Fruit fly (Drosophila melanogaster) whole organism, embryonic: ENCODE results near the gene UbcE2H.
A peak's percentile ranks its signal among the peaks of the same experiment; 100 is the strongest.

Experiments
- Ada2b ChIP-seq: fragments of 200-800 bp; sonication (Bioruptor generic); IDR thresholded peaks from 2 replicates; pipeline ENCODE4 v1.3.6; 2022; ENCODE audit warnings: missing biosample characterization, missing genetic modification characterization
- Antp ChIP-seq: fragments of 200-800 bp; sonication (Bioruptor generic); optimal IDR thresholded peaks from 3 replicates; lab custom pipeline; 2016; ENCODE audit warnings: missing biosample characterization, missing genetic modification characterization
- Atf6 ChIP-seq: fragments of 200-800 bp; sonication (Bioruptor generic); IDR thresholded peaks from 2 replicates; pipeline ENCODE4 v1.3.6; 2022; ENCODE audit warnings: missing biosample characterization, missing genetic modification characterization
- Awh ChIP-seq: fragments of 200-800 bp; sonication (Bioruptor generic); IDR thresholded peaks from 2 replicates; pipeline ENCODE4, ENCODE4 v1.3.6; 2022; ENCODE audit warnings: missing biosample characterization, missing genetic modification characterization
- CG10462 ChIP-seq: fragments of 200-800 bp; sonication (Bioruptor generic); optimal IDR thresholded peaks from 2 replicates; lab custom pipeline; 2016; ENCODE audit warnings: missing biosample characterization, missing genetic modification characterization
- CG10654 ChIP-seq: fragments of 200-800 bp; sonication (Bioruptor generic); optimal IDR thresholded peaks from 2 replicates; lab custom pipeline; 2016; ENCODE audit warnings: missing biosample characterization, missing genetic modification characterization
- CG12071 ChIP-seq: fragments of 200-800 bp; sonication (Bioruptor generic); optimal IDR thresholded peaks from 3 replicates; lab custom pipeline; 2018; ENCODE audit warnings: missing biosample characterization, mild to moderate bottlenecking, missing genetic modification characterization
- CG12155 ChIP-seq: fragments of 200-800 bp; sonication (Bioruptor generic); optimal IDR thresholded peaks from 3 replicates; lab custom pipeline; 2016; ENCODE audit warnings: missing biosample characterization, missing genetic modification characterization
- CG13424 ChIP-seq: fragments of 200-800 bp; sonication (Bioruptor generic); optimal IDR thresholded peaks from 2 replicates; lab custom pipeline; 2019; ENCODE audit warnings: missing biosample characterization, mild to moderate bottlenecking, missing genetic modification characterization, moderate library complexity
- CG13775 ChIP-seq: fragments of 200-800 bp; sonication (Bioruptor generic); optimal IDR thresholded peaks from 3 replicates; lab custom pipeline; 2017; ENCODE audit warnings: missing biosample characterization, mild to moderate bottlenecking, missing genetic modification characterization
- CG1647 ChIP-seq: fragments of 200-800 bp; sonication (Bioruptor generic); optimal IDR thresholded peaks from 3 replicates; lab custom pipeline; 2016; ENCODE audit warnings: missing biosample characterization, missing genetic modification characterization
- CG1832 ChIP-seq: fragments of 200-800 bp; sonication (Bioruptor generic); optimal IDR thresholded peaks from 2 replicates; lab custom pipeline; 2017; ENCODE audit warnings: missing biosample characterization, mild to moderate bottlenecking, missing genetic modification characterization, inconsistent platforms
- CG18476 ChIP-seq: fragments of 200-800 bp; sonication (Bioruptor generic); optimal IDR thresholded peaks from 2 replicates; lab custom pipeline; 2016; ENCODE audit warnings: missing biosample characterization, mild to moderate bottlenecking, missing genetic modification characterization
- CG2712 ChIP-seq: fragments of 200-800 bp; optimal IDR thresholded peaks from 3 replicates; lab custom pipeline; 2019; ENCODE audit warnings: missing biosample characterization, mild to moderate bottlenecking, missing genetic modification characterization, moderate library complexity
- CG2875 ChIP-seq: fragments of 200-800 bp; sonication (Bioruptor generic); optimal IDR thresholded peaks from 2 replicates; lab custom pipeline; 2017; ENCODE audit warnings: missing biosample characterization, mild to moderate bottlenecking, missing genetic modification characterization, missing genetic modification reagents
- CG30020 ChIP-seq: fragments of 200-800 bp; optimal IDR thresholded peaks from 2 replicates; lab custom pipeline; 2019; ENCODE audit warnings: missing biosample characterization, mild to moderate bottlenecking, missing genetic modification characterization, moderate library complexity
- CG31441 ChIP-seq: fragments of 200-800 bp; sonication (Bioruptor generic); IDR thresholded peaks from 2 replicates; pipeline ENCODE4 v1.3.6; 2022; ENCODE audit warnings: missing biosample characterization, missing genetic modification characterization
- CG4730 ChIP-seq: fragments of 200-800 bp; sonication (Bioruptor generic); IDR thresholded peaks from 2 replicates; pipeline ENCODE4 v1.3.6; 2022; ENCODE audit warnings: missing biosample characterization, missing genetic modification characterization
- CG5245 ChIP-seq: fragments of 200-800 bp; sonication (Bioruptor generic); optimal IDR thresholded peaks from 3 replicates; lab custom pipeline; 2016; ENCODE audit warnings: missing biosample characterization, missing genetic modification characterization
- CG9215 ChIP-seq: fragments of 200-800 bp; sonication (Bioruptor generic); IDR thresholded peaks from 2 replicates; pipeline ENCODE4 v1.3.6; 2022; ENCODE audit warnings: missing biosample characterization, missing genetic modification characterization
- CG9609 ChIP-seq: fragments of 200-800 bp; sonication (Bioruptor generic); optimal IDR thresholded peaks from 3 replicates; lab custom pipeline; 2016; ENCODE audit warnings: missing biosample characterization, missing genetic modification characterization
- D19A ChIP-seq: fragments of 200-800 bp; optimal IDR thresholded peaks from 3 replicates; lab custom pipeline; 2019; ENCODE audit warnings: missing biosample characterization, mild to moderate bottlenecking, missing genetic modification characterization, moderate library complexity
- E2f2 ChIP-seq: fragments of 200-800 bp; sonication (Bioruptor generic); IDR thresholded peaks from 2 replicates; pipeline ENCODE4 v1.3.6; 2022; ENCODE audit warnings: missing biosample characterization, missing genetic modification characterization
- ERR ChIP-seq: fragments of 200-800 bp; sonication (Bioruptor generic); optimal IDR thresholded peaks from 2 replicates; lab custom pipeline; 2016; ENCODE audit warnings: missing biosample characterization, missing genetic modification characterization
- Hey ChIP-seq: fragments of 200-800 bp; sonication (Bioruptor generic); optimal IDR thresholded peaks from 3 replicates; lab custom pipeline; 2018; ENCODE audit warnings: missing biosample characterization, mild to moderate bottlenecking, missing genetic modification characterization
- Hr51 ChIP-seq, 2 experiments: fragments of 200-800 bp; sonication (Bioruptor generic); optimal IDR thresholded peaks; 2 replicates in 1 of 2; 3 replicates in 1 of 2; lab custom pipeline; 2016 to 2018; ENCODE audit warnings: missing biosample characterization in 2 of 2, missing genetic modification characterization in 2 of 2, mild to moderate bottlenecking in 1 of 2, moderate library complexity in 1 of 2
- Lhr ChIP-seq: fragments of 200-800 bp; sonication (Bioruptor generic); optimal IDR thresholded peaks from 3 replicates; lab custom pipeline; 2017; ENCODE audit warnings: mild to moderate bottlenecking, missing biosample characterization, missing genetic modification reagents, missing genetic modification characterization
- MBD-R2 ChIP-seq: fragments of 200-800 bp; sonication (Bioruptor generic); IDR thresholded peaks from 2 replicates; pipeline ENCODE4 v1.3.6; 2022; ENCODE audit warnings: missing biosample characterization, missing genetic modification characterization
- Oaz ChIP-seq: fragments of 200-800 bp; sonication (Bioruptor generic); IDR thresholded peaks from 2 replicates; pipeline ENCODE4 v1.3.6; 2022; ENCODE audit warnings: missing biosample characterization, missing genetic modification characterization
- chn ChIP-seq: fragments of 200-800 bp; sonication (Bioruptor generic); optimal IDR thresholded peaks from 2 replicates; lab custom pipeline; 2016; ENCODE audit warnings: missing biosample characterization, missing genetic modification characterization
- disco-r ChIP-seq: fragments of 200-800 bp; sonication (Bioruptor generic); optimal IDR thresholded peaks from 2 replicates; lab custom pipeline; 2016; ENCODE audit warnings: missing biosample characterization, missing genetic modification characterization
- dpn ChIP-seq, 2 experiments: fragments of 200-800 bp; sonication (Bioruptor generic); optimal IDR thresholded peaks; 3 replicates each; lab custom pipeline; 2016; ENCODE audit warnings: missing biosample characterization in 2 of 2, missing genetic modification characterization in 2 of 2
- grau ChIP-seq: fragments of 200-800 bp; optimal IDR thresholded peaks from 3 replicates; lab custom pipeline; 2019; ENCODE audit warnings: missing biosample characterization, mild to moderate bottlenecking, missing genetic modification characterization, moderate library complexity
- hkb ChIP-seq, 2 experiments: fragments of 200-800 bp in 1 of 2; fragments of >200 bp in 1 of 2; sonication (Bioruptor generic) in 1 of 2; IDR thresholded peaks in 1 of 2; optimal IDR thresholded peaks in 1 of 2; 2 replicates each; pipeline versions ENCODE4 v1.3.6 to Lab custom; 2017 to 2022; ENCODE audit warnings: missing biosample characterization in 1 of 2, missing genetic modification characterization in 1 of 2
- ind ChIP-seq: fragments of 200-800 bp; sonication (Bioruptor generic); optimal IDR thresholded peaks from 3 replicates; lab custom pipeline; 2016; ENCODE audit warnings: missing biosample characterization, missing genetic modification characterization
- lab ChIP-seq: fragments of 200-800 bp; sonication (Bioruptor generic); optimal IDR thresholded peaks from 3 replicates; lab custom pipeline; 2017; ENCODE audit warnings: missing biosample characterization, missing genetic modification characterization, mild to moderate bottlenecking, moderate library complexity, missing genetic modification reagents
- lmd ChIP-seq: fragments of 200-800 bp; sonication (Bioruptor generic); IDR thresholded peaks from 2 replicates; pipeline ENCODE4 v1.3.6; 2022; ENCODE audit warnings: missing biosample characterization, missing genetic modification characterization
- lola ChIP-seq, 3 experiments: fragments of >200 bp in 2 of 3; fragments of 200-800 bp in 1 of 3; sonication (Bioruptor generic) in 1 of 3; optimal IDR thresholded peaks; 2 replicates each; lab custom pipeline; 2017 to 2019; ENCODE audit warnings: missing biosample characterization in 3 of 3, missing genetic modification characterization in 3 of 3, mild to moderate bottlenecking in 1 of 3, moderate library complexity in 1 of 3
- otp ChIP-seq: fragments of 200-800 bp; sonication (Bioruptor generic); IDR thresholded peaks from 3 replicates; pipeline ENCODE4, ENCODE4 v1.3.6; 2022; ENCODE audit warnings: missing biosample characterization, missing genetic modification characterization
- pum ChIP-seq: fragments of 200-800 bp; sonication (Bioruptor generic); optimal IDR thresholded peaks from 2 replicates; lab custom pipeline; 2016; ENCODE audit warnings: missing biosample characterization, missing genetic modification characterization
- row ChIP-seq: fragments of 200-800 bp; sonication (Bioruptor generic); IDR thresholded peaks from 3 replicates; pipeline ENCODE4 v1.3.6; 2022; ENCODE audit warnings: missing biosample characterization, missing genetic modification characterization
- run ChIP-seq: fragments of 200-800 bp; sonication (Bioruptor generic); optimal IDR thresholded peaks from 3 replicates; lab custom pipeline; 2018; ENCODE audit warnings: missing biosample characterization, mild to moderate bottlenecking, missing genetic modification characterization
- salm ChIP-seq: fragments of 200-800 bp; sonication (Bioruptor generic); optimal IDR thresholded peaks from 2 replicates; lab custom pipeline; 2018; ENCODE audit warnings: missing biosample characterization, mild to moderate bottlenecking, missing genetic modification characterization
- sc ChIP-seq, 3 experiments: fragments of >200 bp in 2 of 3; fragments of 200-800 bp in 1 of 3; sonication (Bioruptor generic) in 1 of 3; optimal IDR thresholded peaks; 2 replicates in 2 of 3; 3 replicates in 1 of 3; lab custom pipeline; 2017; ENCODE audit warnings: mild to moderate bottlenecking in 1 of 3, missing biosample characterization in 1 of 3, missing genetic modification characterization in 1 of 3, missing genetic modification reagents in 1 of 3
- shn ChIP-seq: fragments of 200-800 bp; sonication (Bioruptor generic); optimal IDR thresholded peaks from 3 replicates; lab custom pipeline; 2016; ENCODE audit warnings: missing biosample characterization, missing genetic modification characterization
- tgo ChIP-seq: fragments of 200-800 bp; sonication (Bioruptor generic); IDR thresholded peaks from 3 replicates; pipeline ENCODE4 v1.3.6; 2022; ENCODE audit warnings: missing biosample characterization, missing genetic modification characterization
- tx ChIP-seq: fragments of 200-800 bp; sonication (Bioruptor generic); optimal IDR thresholded peaks from 2 replicates; lab custom pipeline; 2016; ENCODE audit warnings: missing biosample characterization, missing genetic modification characterization
- wek ChIP-seq: fragments of 200-800 bp; sonication (Bioruptor generic); optimal IDR thresholded peaks from 3 replicates; lab custom pipeline; 2018; ENCODE audit warnings: missing biosample characterization, mild to moderate bottlenecking, missing genetic modification characterization, moderate library complexity

UbcE2H gene

dm6 chrX:8128133-8128532 is 34.3 kb upstream of the UbcE2H start (continued):
- TF ChIP-seq wek (GFP tag; lab: Kevin White, UChicago) (peak; percentile 38), CG9609 (GFP tag; lab: Kevin White, UChicago) (no peak), hkb (optimal IDR thresholded peaks at IDR 0.05; lab: Kevin White, UChicago) (no peak), hkb (GFP tag; IDR thresholded peaks at IDR 0.05; lab: Robert Waterston, UW) (no peak), ERR (no peak), Atf6 (GFP tag; lab: Robert Waterston, UW) (no peak), D19A (no peak)
- TF ChIP-seq, all 482 proteins: peak for 12

- TF ChIP-seq CG2875 (GFP tag; lab: Kevin White, UChicago) (peak; percentile 70), lab (GFP tag; lab: Kevin White, UChicago) (peak; percentile 0), disco-r (GFP tag; lab: Kevin White, UChicago) (no peak), lmd (GFP tag; lab: Robert Waterston, UW) (peak; percentile 60), CG10654 (peak; percentile 30), tgo (GFP tag; lab: Robert Waterston, UW) (peak; percentile 45; the same call in 1 of the 3 replicates), CG2712 (tag; lab: Kevin White, UChicago) (peak; percentile 80), CG10462 (GFP tag; lab: Kevin White, UChicago) (peak; percentile 26), CG18476 (GFP tag; lab: Kevin White, UChicago) (peak; percentile 57), Antp (GFP tag; lab: Kevin White, UChicago) (peak; percentile 38), CG4730 (GFP tag; lab: Robert Waterston, UW) (no peak), shn (GFP tag; lab: Kevin White, UChicago) (peak; percentile 21), Lhr (GFP tag; lab: Kevin White, UChicago) (peak; percentile 14), CG31441 (GFP tag; lab: Robert Waterston, UW) (peak; percentile 65), salm (peak; percentile 21), CG9609 (GFP tag; lab: Kevin White, UChicago) (peak; percentile 9), CG30020 (tag; lab: Kevin White, UChicago) (no peak), lola (GFP tag; optimal IDR thresholded peaks at IDR 0.05; lab: Kevin White, UChicago) (peak in 1 of 3 experiments; percentile 63), sc (optimal IDR thresholded peaks at IDR 0.05; lab: Kevin White, UChicago) (no peak), sc (GFP tag; optimal IDR thresholded peaks at IDR 0.05; lab: Kevin White, UChicago) (peak; percentile 54), otp (GFP tag; lab: Robert Waterston, UW) (peak; percentile 41; the same call in 1 of the 3 replicates), Ada2b (peak; percentile 61), CG13775 (GFP tag; lab: Kevin White, UChicago) (peak; percentile 33), CG13424 (tag; lab: Kevin White, UChicago) (peak; percentile 53), CG9215 (GFP tag; lab: Robert Waterston, UW) (no peak), dpn (GFP tag; optimal IDR thresholded peaks at IDR 0.05; lab: Kevin White, UChicago) (peak; percentile 35 to 49), pum (GFP tag; lab: Kevin White, UChicago) (peak; percentile 42), CG12071 (GFP tag; lab: Kevin White, UChicago) (peak; percentile 20), CG12155 (GFP tag; lab: Kevin White, UChicago) (peak; percentile 16), CG1647 (no peak), Hey (tag; lab: Kevin White, UChicago) (no peak), grau (tag; lab: Kevin White, UChicago) (peak; percentile 57), Awh (peak; percentile 76), Hr51 (GFP tag; optimal IDR thresholded peaks at IDR 0.05; lab: Kevin White, UChicago) (peak in 1 of 2 experiments; percentile 65), ind (GFP tag; lab: Kevin White, UChicago) (peak; percentile 57), MBD-R2 (no peak), tx (GFP tag; lab: Kevin White, UChicago) (peak; percentile 39), run (tag; lab: Kevin White, UChicago) (no peak), CG5245 (GFP tag; lab: Kevin White, UChicago) (peak; percentile 36), Oaz (GFP tag; lab: Robert Waterston, UW) (no peak), row (GFP tag; lab: Robert Waterston, UW) (peak; percentile 67), chn (peak; percentile 64), E2f2 (GFP tag; lab: Robert Waterston, UW) (peak; percentile 29; the same call in 1 of the 2 replicates), CG1832 (GFP tag; lab: Kevin White, UChicago) (no peak)
Observed at dm6 chrX:8126149-8126548, 32.3 kb upstream of the UbcE2H start.
